Worm (Caenorhabditis elegans): Measurements from ENCODE around the gene fbxa-38.

DNA sequence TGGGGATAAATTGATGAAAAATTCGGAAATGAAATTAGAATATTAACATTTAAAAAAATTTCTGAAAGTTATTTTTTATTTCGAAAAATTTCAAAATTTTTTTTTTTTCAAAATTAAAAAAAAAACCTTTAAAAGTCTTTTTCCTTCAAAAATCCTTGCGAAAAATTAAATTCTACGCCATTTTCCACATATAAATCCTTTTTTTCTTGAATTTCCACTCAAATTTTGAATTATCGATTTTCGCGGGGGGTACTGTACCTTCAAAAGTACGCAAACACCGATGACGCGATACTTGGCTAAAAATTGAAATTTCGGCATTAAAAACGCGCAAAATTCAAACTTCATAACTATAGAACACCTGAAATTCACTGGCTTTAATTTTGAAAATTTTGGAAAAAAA, 13.9 kb upstream of the fbxa-38 start:
- TF ChIP-seq blmp-1 (tag; optimal IDR thresholded peaks at IDR 0.05) (no peak), lsy-2 (tag; optimal IDR thresholded peaks at IDR 0.05) (no peak), unc-62 (GFP tag; optimal IDR thresholded peaks at IDR 0.05) (no peak), cnd-1 (tag; optimal IDR thresholded peaks at IDR 0.05) (no peak), pha-4 (tag; optimal IDR thresholded peaks at IDR 0.05) (no peak), ceh-83 (GFP tag; optimal IDR thresholded peaks at IDR 0.05) (no peak), drap-1 (GFP tag; optimal IDR thresholded peaks at IDR 0.05) (no peak), ces-1 (GFP tag; optimal IDR thresholded peaks at IDR 0.05) (no peak), unc-120 (tag; optimal IDR thresholded peaks at IDR 0.05; ENCODE audit: poor library complexity, severe bottlenecking) (no peak), nhr-76 (tag; optimal IDR thresholded peaks at IDR 0.05) (no peak), ham-2 (GFP tag; optimal IDR thresholded peaks at IDR 0.05) (no peak)
